Worm (Caenorhabditis elegans) whole organism, L4/young adult: Measurements from ENCODE around the gene slr-2.

Source experiments
- dao-5 ChIP-seq: sonication (generic microtip); optimal IDR thresholded peaks from 2 replicates; lab custom pipeline; 2016; ENCODE audit warnings: missing genotype, missing genetic modification characterization, moderate library complexity, missing compliant biosample characterization
- him-1 ChIP-seq: sonication (generic microtip); optimal IDR thresholded peaks from 2 replicates; lab custom pipeline; 2016; ENCODE audit warnings: missing genotype, missing genetic modification reagents, missing genetic modification characterization, missing compliant biosample characterization

DNA sequence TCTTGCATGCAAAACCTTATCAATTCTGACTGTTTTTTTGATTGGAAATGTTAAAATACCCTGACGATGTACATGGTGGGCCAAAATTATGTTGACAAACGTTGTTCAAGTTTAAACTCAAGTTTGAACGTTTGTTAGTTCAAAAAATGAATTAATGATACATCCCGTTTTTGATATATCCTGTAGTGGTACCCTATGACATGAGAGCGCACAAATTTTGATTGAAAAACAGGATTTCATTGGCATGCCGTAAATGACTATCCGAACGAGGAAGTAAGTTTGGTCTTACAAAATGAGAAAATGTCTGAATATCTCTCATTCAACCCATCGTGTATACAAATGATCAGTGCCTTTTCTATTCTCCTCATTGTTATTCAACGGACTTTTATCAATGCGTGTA, 54.2 kb downstream of the slr-2 start, which contains the start of gene Y37H2A.11:
- TF ChIP-seq him-1 = no peak
- TF ChIP-seq dao-5 (tag; lab: Kevin White, UChicago) = no peak
